Worm (Caenorhabditis elegans): ENCODE data around the gene dhs-14.

DNA sequence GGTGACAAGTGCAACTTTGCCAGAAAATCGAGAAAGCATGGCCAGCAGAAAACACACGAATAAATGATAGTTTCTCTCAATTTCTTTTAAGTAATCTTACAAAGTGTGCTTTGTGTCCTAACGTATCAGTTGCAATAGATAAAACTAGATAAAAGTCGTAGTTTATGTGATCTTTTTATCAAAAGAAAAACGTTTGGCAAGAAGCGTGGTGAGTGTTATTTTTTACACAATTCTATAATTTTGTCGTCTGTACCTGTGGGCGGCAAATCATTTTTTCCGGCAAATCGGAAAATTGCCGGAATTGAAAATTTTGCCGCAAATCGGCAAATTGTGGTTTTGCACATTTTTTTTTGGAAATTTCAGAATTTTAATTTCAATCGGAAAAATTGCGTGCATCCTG, 2.5 kb upstream of the dhs-14 start, which contains the start of gene R05D8.9:
- no peak for TF ChIP-seq zag-1 (tag; optimal IDR thresholded peaks at IDR 0.05)
- TF ChIP-seq nhr-6 (tag; optimal IDR thresholded peaks at IDR 0.05) = no peak
- TF ChIP-seq fos-1 (tag; optimal IDR thresholded peaks at IDR 0.05) = no peak
- TF ChIP-seq unc-39 (tag; optimal IDR thresholded peaks at IDR 0.05) = no peak
- TF ChIP-seq mab-5 (tag; optimal IDR thresholded peaks at IDR 0.05) = no peak
- TF ChIP-seq ama-1 (optimal IDR thresholded peaks at IDR 0.05) = no peak
- no peak for TF ChIP-seq elt-1 (tag; optimal IDR thresholded peaks at IDR 0.05)
- TF ChIP-seq skn-1 (tag; optimal IDR thresholded peaks at IDR 0.05) = no peak
- no peak for TF ChIP-seq snpc-4 (tag; optimal IDR thresholded peaks at IDR 0.05)
- TF ChIP-seq nhr-77 (tag; optimal IDR thresholded peaks at IDR 0.05) = no peak
- no peak for TF ChIP-seq nhr-23 (tag; optimal IDR thresholded peaks at IDR 0.05)
- no peak for TF ChIP-seq elt-3 (tag; optimal IDR thresholded peaks at IDR 0.05)

Data from whole organism, L2 larva.